Worm (Caenorhabditis elegans) whole organism, L4 larva: ENCODE results near the gene pdhk-2.
A peak's percentile ranks its signal among the peaks of the same experiment; 100 is the strongest.

Experiments
- T26A8.4 ChIP-seq: fragments of 200-800 bp; sonication (Bioruptor generic); IDR thresholded peaks from 2 replicates; pipeline ENCODE4 v1.3.6; 2022; ENCODE audit warnings: missing genetic modification characterization, missing compliant biosample characterization
- Y5F2A.4 ChIP-seq: fragments of 200-800 bp; sonication (Bioruptor generic); optimal IDR thresholded peaks from 2 replicates; lab custom pipeline; 2018; ENCODE audit warnings: mild to moderate bottlenecking, missing genetic modification characterization, missing compliant biosample characterization
- Y75B8A.6 ChIP-seq: fragments of 200-800 bp; sonication (Bioruptor generic); IDR thresholded peaks from 2 replicates; pipeline ENCODE4 v1.3.6; 2022; ENCODE audit warnings: missing genetic modification reagents, missing genetic modification characterization, missing compliant biosample characterization
- ZK546.5 ChIP-seq, 2 experiments: sonication (generic microtip); optimal IDR thresholded peaks; 2 replicates each; lab custom pipeline; 2017; ENCODE audit warnings: missing biosample characterization in 2 of 2, missing genetic modification characterization in 2 of 2
- aha-1 ChIP-seq: fragments of 150-350 bp; peaks from one replicate; lab custom pipeline; 2014; ENCODE audit warnings: missing biosample characterization, missing genetic modification characterization
- ama-1 ChIP-seq: fragments of 150-350 bp; optimal IDR thresholded peaks from 2 replicates; lab custom pipeline; 2014; ENCODE audit warnings: inconsistent platforms, mixed read lengths
- attf-4 ChIP-seq: sonication (generic microtip); optimal IDR thresholded peaks from 3 replicates; lab custom pipeline; 2017; ENCODE audit warnings: missing biosample characterization, missing genetic modification characterization
- ceh-28 ChIP-seq: fragments of 150-350 bp; optimal IDR thresholded peaks from 2 replicates; lab custom pipeline; 2014; ENCODE audit warnings: missing biosample characterization, missing genetic modification reagents, missing genetic modification characterization
- ctbp-1 ChIP-seq: fragments of 200-800 bp; sonication (Bioruptor generic); IDR thresholded peaks from 2 replicates; pipeline ENCODE4 v1.3.6; 2022; ENCODE audit warnings: missing genetic modification reagents, missing genetic modification characterization, missing compliant biosample characterization
- daf-12 ChIP-seq: fragments of 150-350 bp; optimal IDR thresholded peaks from 2 replicates; lab custom pipeline; 2014; ENCODE audit warnings: missing biosample characterization, missing genetic modification reagents, missing genetic modification characterization
- daf-16 ChIP-seq, 3 experiments: sonication (generic microtip); optimal IDR thresholded peaks; 2 replicates each; lab custom pipeline; 2016 to 2017; ENCODE audit warnings: missing genetic modification characterization in 3 of 3, missing genetic modification reagents in 3 of 3, mild to moderate bottlenecking in 2 of 3, missing compliant biosample characterization in 2 of 3, missing biosample characterization in 1 of 3, moderate library complexity in 1 of 3
- dmd-6 ChIP-seq: fragments of 200-800 bp; sonication (Bioruptor generic); IDR thresholded peaks from 2 replicates; pipeline ENCODE4 v1.3.6; 2022; ENCODE audit warnings: missing genetic modification reagents, missing genetic modification characterization, missing compliant biosample characterization
- dve-1 ChIP-seq: sonication (generic microtip); optimal IDR thresholded peaks from 2 replicates; lab custom pipeline; 2017; ENCODE audit warnings: antibody characterized with exemption, mild to moderate bottlenecking, missing genetic modification characterization, missing compliant biosample characterization; ENCODE audit not compliant: insufficient read depth
- egl-27 ChIP-seq: sonication (generic microtip); optimal IDR thresholded peaks from 3 replicates; lab custom pipeline; 2017; ENCODE audit warnings: missing biosample characterization, missing genetic modification reagents, missing genetic modification characterization
- hif-1 ChIP-seq, 2 experiments: sonication (generic microtip); optimal IDR thresholded peaks; 2 replicates each; lab custom pipeline; 2016 to 2017; ENCODE audit warnings: missing compliant biosample characterization in 2 of 2, missing genetic modification characterization in 2 of 2, missing genetic modification reagents in 2 of 2, missing genotype in 2 of 2, mild to moderate bottlenecking in 1 of 2
- hlh-11 ChIP-seq: fragments of 200-800 bp; sonication (Bioruptor generic); optimal IDR thresholded peaks from 2 replicates; lab custom pipeline; 2018; ENCODE audit warnings: mild to moderate bottlenecking, missing genetic modification characterization, missing compliant biosample characterization
- hlh-30 ChIP-seq: sonication (generic microtip); optimal IDR thresholded peaks from 2 replicates; lab custom pipeline; 2017; ENCODE audit warnings: antibody characterized with exemption, mild to moderate bottlenecking, missing genetic modification characterization, missing compliant biosample characterization; ENCODE audit not compliant: insufficient read depth
- lin-13 ChIP-seq: fragments of 150-350 bp; optimal IDR thresholded peaks from 2 replicates; lab custom pipeline; 2014; ENCODE audit warnings: missing biosample characterization, missing genetic modification reagents, missing genetic modification characterization
- lin-29 ChIP-seq: fragments of 200-800 bp; sonication (Bioruptor generic); IDR thresholded peaks from 2 replicates; pipeline ENCODE4 v1.3.6; 2022; ENCODE audit warnings: missing genetic modification reagents, missing genetic modification characterization, missing compliant biosample characterization
- lin-38 ChIP-seq: fragments of 200-800 bp; sonication (Bioruptor generic); IDR thresholded peaks from 2 replicates; pipeline ENCODE4 v1.3.6; 2022; ENCODE audit warnings: missing genetic modification reagents, missing genetic modification characterization, missing compliant biosample characterization
- lir-3 ChIP-seq: sonication (generic microtip); optimal IDR thresholded peaks from 2 replicates; lab custom pipeline; 2016; ENCODE audit warnings: mild to moderate bottlenecking, missing genetic modification characterization, missing compliant biosample characterization
- lsy-2 ChIP-seq, 2 experiments: fragments of 150-350 bp in 1 of 2; sonication (generic microtip) in 1 of 2; optimal IDR thresholded peaks; 2 replicates each; lab custom pipeline; 2014 to 2017; ENCODE audit warnings: missing biosample characterization in 2 of 2, missing genetic modification characterization in 2 of 2
- mep-1 ChIP-seq: fragments of 150-350 bp; sonication (generic microtip); optimal IDR thresholded peaks from 3 replicates; lab custom pipeline; 2014; ENCODE audit warnings: missing biosample characterization, missing genetic modification characterization
- mes-2 ChIP-seq: sonication (generic microtip); optimal IDR thresholded peaks from 2 replicates; lab custom pipeline; 2016; ENCODE audit warnings: missing genotype, mild to moderate bottlenecking, missing genetic modification characterization, missing compliant biosample characterization; ENCODE audit not compliant: poor library complexity, severe bottlenecking
- mxl-2 ChIP-seq: fragments of 200-800 bp; sonication (Bioruptor generic); conservative IDR thresholded peaks from 2 replicates; pipeline ENCODE4 v1.3.6; 2022; ENCODE audit warnings: missing genetic modification reagents, missing genetic modification characterization, missing compliant biosample characterization
- nhr-28 ChIP-seq: fragments of 150-350 bp; optimal IDR thresholded peaks from 2 replicates; lab custom pipeline; 2014; ENCODE audit warnings: missing biosample characterization, missing genetic modification characterization
- nhr-6 ChIP-seq: fragments of 150-350 bp; optimal IDR thresholded peaks from 2 replicates; lab custom pipeline; 2014; ENCODE audit warnings: missing biosample characterization, missing genetic modification characterization
- pha-4 ChIP-seq, 2 experiments: fragments of 150-350 bp in 1 of 2; fragments of 200-800 bp in 1 of 2; sonication (Bioruptor generic) in 1 of 2; IDR thresholded peaks in 1 of 2; optimal IDR thresholded peaks in 1 of 2; 2 replicates each; pipeline versions ENCODE4 v1.3.6 to Lab custom; 2014 to 2022; ENCODE audit warnings: missing genetic modification characterization in 2 of 2, missing genetic modification reagents in 2 of 2, missing biosample characterization in 1 of 2, missing compliant biosample characterization in 1 of 2
- pqm-1 ChIP-seq: sonication (generic microtip); optimal IDR thresholded peaks from 2 replicates; lab custom pipeline; 2017; ENCODE audit warnings: missing biosample characterization, missing genetic modification characterization
- rbr-2 ChIP-seq: sonication (generic microtip); optimal IDR thresholded peaks from 2 replicates; lab custom pipeline; 2016; ENCODE audit warnings: missing genotype, missing genetic modification characterization, missing compliant biosample characterization
- sdz-12 ChIP-seq: fragments of 200-800 bp; sonication (Bioruptor generic); optimal IDR thresholded peaks from 2 replicates; lab custom pipeline; 2018; ENCODE audit warnings: mild to moderate bottlenecking, missing genetic modification characterization, missing compliant biosample characterization
- snpc-1.2 ChIP-seq: fragments of 200-800 bp; sonication (Bioruptor generic); IDR thresholded peaks from 2 replicates; pipeline ENCODE4 v1.3.6; 2022; ENCODE audit warnings: missing genetic modification reagents, missing genetic modification characterization, missing compliant biosample characterization
- spr-3 ChIP-seq: fragments of 200-800 bp; sonication (Bioruptor generic); optimal IDR thresholded peaks from 2 replicates; lab custom pipeline; 2018; ENCODE audit warnings: mild to moderate bottlenecking, missing genetic modification characterization, missing compliant biosample characterization
- tag-97 ChIP-seq: fragments of 200-800 bp; sonication (Bioruptor generic); IDR thresholded peaks from 2 replicates; pipeline ENCODE4 v1.3.6; 2022; ENCODE audit warnings: missing genetic modification characterization, missing compliant biosample characterization
- unc-62 ChIP-seq, 3 experiments: fragments of 150-350 bp in 1 of 3; sonication (generic microtip); optimal IDR thresholded peaks in 2 of 3; peaks in 1 of 3; 1 replicate in 1 of 3; 2 replicates in 2 of 3; lab custom pipeline; 2014 to 2017; ENCODE audit warnings: missing biosample characterization in 3 of 3, missing genetic modification characterization in 3 of 3, missing genetic modification reagents in 3 of 3, missing genotype in 1 of 3
- vab-7 ChIP-seq: fragments of 200-800 bp; sonication (Bioruptor generic); IDR thresholded peaks from 2 replicates; pipeline ENCODE4 v1.3.6; 2022; ENCODE audit warnings: missing genetic modification reagents, missing genetic modification characterization, missing compliant biosample characterization
- zip-11 ChIP-seq: fragments of 200-800 bp; sonication (Bioruptor generic); IDR thresholded peaks from 2 replicates; pipeline ENCODE4 v1.3.6; 2022; ENCODE audit warnings: missing genetic modification characterization, missing compliant biosample characterization
- zip-2 ChIP-seq: fragments of 150-350 bp; optimal IDR thresholded peaks from 2 replicates; lab custom pipeline; 2014; ENCODE audit warnings: missing biosample characterization, missing genetic modification characterization

pdhk-2 gene

DNA sequence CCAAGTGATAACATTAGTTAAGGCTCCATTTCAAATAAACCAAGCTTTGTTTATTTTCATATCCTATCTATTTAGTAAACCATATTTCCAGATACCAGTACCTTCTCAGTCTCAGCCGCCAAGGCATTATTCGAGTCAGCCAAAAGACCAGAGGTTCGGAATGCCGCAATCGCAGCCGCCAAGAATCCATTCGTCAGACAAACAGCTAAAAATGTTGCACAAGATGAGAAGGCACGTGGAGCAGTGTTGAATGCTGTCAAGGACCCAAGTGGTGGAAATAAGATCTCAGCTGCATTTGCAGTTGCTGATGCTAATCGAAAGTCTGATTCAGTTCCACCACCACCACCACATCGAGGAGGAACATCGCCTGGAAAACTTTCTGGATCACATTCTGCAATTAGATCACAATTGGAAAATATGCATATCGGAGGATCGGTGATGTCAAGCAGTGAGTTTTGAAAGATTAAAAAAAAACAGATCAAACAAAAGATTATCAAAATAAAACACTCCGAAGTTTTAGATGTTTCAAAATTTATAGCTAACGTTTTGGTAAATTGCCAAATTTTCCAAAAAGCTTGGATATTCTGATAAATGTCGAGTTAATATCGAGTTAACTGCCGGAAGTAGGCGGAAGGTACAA is 43.8 kb downstream of the pdhk-2 start:
- TF ChIP-seq egl-27 (tag; lab: Kevin White, UChicago), result no peak
- TF ChIP-seq Y75B8A.6 (GFP tag; lab: Robert Waterston, UW), result no peak
- TF ChIP-seq mxl-2 (GFP tag; lab: Robert Waterston, UW), result no peak
- peak; percentile 88 for TF ChIP-seq aha-1 (tag; lab: Kevin White, UChicago)
- no peak for TF ChIP-seq ctbp-1 (GFP tag; lab: Robert Waterston, UW)
- peak in 1 of 2 experiments; percentile 98 for TF ChIP-seq unc-62 (GFP tag; optimal IDR thresholded peaks at IDR 0.05 in 1 of 2; lab: Kevin White, UChicago)
- TF ChIP-seq unc-62 (tag; optimal IDR thresholded peaks at IDR 0.05; lab: Kevin White, UChicago), result no peak
- no peak for TF ChIP-seq attf-4 (tag; lab: Kevin White, UChicago)
- TF ChIP-seq hlh-30 (tag; lab: Kevin White, UChicago), result no peak

DNA sequence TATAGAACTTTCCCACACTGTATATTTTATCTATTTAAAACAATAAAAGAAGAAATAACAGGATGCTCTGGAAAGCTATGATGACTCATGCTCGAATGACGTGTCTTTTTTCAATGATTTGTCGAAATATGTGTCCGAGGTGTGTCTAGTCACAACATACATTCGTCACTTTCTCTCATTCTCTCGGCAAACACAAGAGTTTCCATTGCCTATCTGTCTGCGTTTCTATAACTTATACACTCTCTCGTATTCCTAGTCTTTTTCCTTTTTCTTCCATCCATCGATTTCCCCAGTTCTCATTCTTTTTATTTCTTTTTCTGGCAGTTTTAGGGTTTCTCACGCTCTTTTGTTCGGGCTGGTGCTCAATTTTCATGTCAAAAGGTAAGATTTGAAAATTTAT is 44.5 kb downstream of the pdhk-2 start:
- TF ChIP-seq pqm-1 (tag; lab: Kevin White, UChicago), result no peak
- no peak for TF ChIP-seq zip-11 (GFP tag; lab: Robert Waterston, UW)
- peak in 1 of 2 experiments; percentile 71 for TF ChIP-seq lsy-2 (tag; optimal IDR thresholded peaks at IDR 0.05; lab: Kevin White, UChicago)
- no peak for TF ChIP-seq zip-2
- TF ChIP-seq sdz-12, result no peak
- no peak for TF ChIP-seq daf-12 (tag; lab: Kevin White, UChicago)
- TF ChIP-seq lin-38, result 0 out of 2 replicates have a peak, but pooled peaks have one; percentile 8
- no peak for TF ChIP-seq pha-4 (GFP tag; IDR thresholded peaks at IDR 0.05; lab: Robert Waterston, UW)
- peak; percentile 28 for TF ChIP-seq pha-4 (tag; optimal IDR thresholded peaks at IDR 0.05; lab: Kevin White, UChicago)
- TF ChIP-seq lin-29, result no peak
- peak; percentile 54 for TF ChIP-seq dmd-6 (GFP tag; lab: Robert Waterston, UW)
- no peak for TF ChIP-seq lin-13
- TF ChIP-seq nhr-6 (tag; lab: Kevin White, UChicago), result peak; percentile 48
- TF ChIP-seq Y75B8A.6 (GFP tag; lab: Robert Waterston, UW), result no peak
- no peak for TF ChIP-seq T26A8.4
- no peak for TF ChIP-seq snpc-1.2 (GFP tag; lab: Robert Waterston, UW)
- TF ChIP-seq daf-16 (GFP tag; optimal IDR thresholded peaks at IDR 0.05; lab: Kevin White, UChicago), result no peak
- peak; percentile 21 for TF ChIP-seq daf-16 (tag; optimal IDR thresholded peaks at IDR 0.05; lab: Kevin White, UChicago)
- TF ChIP-seq hif-1 (tag; optimal IDR thresholded peaks at IDR 0.05; lab: Kevin White, UChicago), result peak in 1 of 2 experiments; percentile 12
- TF ChIP-seq tag-97 (GFP tag; lab: Robert Waterston, UW), result no peak
- TF ChIP-seq hlh-30 (tag; lab: Kevin White, UChicago), result peak; percentile 47
- TF ChIP-seq vab-7 (GFP tag; lab: Robert Waterston, UW), result no peak
- TF ChIP-seq nhr-28 (tag; lab: Kevin White, UChicago), result peak; percentile 94
- TF ChIP-seq mes-2 (tag; lab: Kevin White, UChicago), result peak; percentile 61
- peak; percentile 30 for TF ChIP-seq mep-1 (tag; lab: Kevin White, UChicago)
- TF ChIP-seq spr-3 (GFP tag; lab: Kevin White, UChicago), result no peak
- no peak for TF ChIP-seq rbr-2 (tag; lab: Kevin White, UChicago)
- TF ChIP-seq hlh-11 (tag; lab: Kevin White, UChicago), result peak; percentile 53
- peak; percentile 68 for TF ChIP-seq dve-1 (tag; lab: Kevin White, UChicago)
- TF ChIP-seq ama-1 (lab: Kevin White, UChicago), result no peak
- no peak for TF ChIP-seq ceh-28 (tag; lab: Kevin White, UChicago)
- TF ChIP-seq ZK546.5 (tag; optimal IDR thresholded peaks at IDR 0.05; lab: Kevin White, UChicago), result no peak
- TF ChIP-seq Y5F2A.4, result no peak
- TF ChIP-seq lir-3 (tag; lab: Kevin White, UChicago), result no peak
